Worm (Caenorhabditis elegans) whole organism, late embryonic: ENCODE measurements around the gene far-8.

Experiments
- C08G9.2 ChIP-seq: sonication (generic microtip); optimal IDR thresholded peaks from 2 replicates; lab custom pipeline; 2016; ENCODE audit warnings: mild to moderate bottlenecking, missing genetic modification characterization, moderate library complexity, missing compliant biosample characterization
- C38D4.7 ChIP-seq: fragments of 200-800 bp; sonication (Bioruptor generic); optimal IDR thresholded peaks from 2 replicates; lab custom pipeline; 2018; ENCODE audit warnings: mild to moderate bottlenecking, missing genetic modification characterization, moderate library complexity, missing compliant biosample characterization
- F13H6.1 ChIP-seq: sonication (generic microtip); optimal IDR thresholded peaks from 2 replicates; lab custom pipeline; 2016; ENCODE audit warnings: missing genetic modification characterization, missing compliant biosample characterization
- Y22D7AL.16 ChIP-seq: sonication (generic microtip); optimal IDR thresholded peaks from 2 replicates; lab custom pipeline; 2016; ENCODE audit warnings: missing genetic modification characterization, missing compliant biosample characterization
- ceh-14 ChIP-seq: sonication (generic microtip); optimal IDR thresholded peaks from 2 replicates; lab custom pipeline; 2016; ENCODE audit warnings: missing genotype, missing genetic modification characterization, missing compliant biosample characterization
- ceh-18 ChIP-seq: sonication (generic microtip); optimal IDR thresholded peaks from 2 replicates; lab custom pipeline; 2016; ENCODE audit warnings: missing genetic modification characterization, missing compliant biosample characterization
- ceh-19 ChIP-seq: fragments of 200-800 bp; sonication (Bioruptor generic); optimal IDR thresholded peaks from 2 replicates; lab custom pipeline; 2018; ENCODE audit warnings: mild to moderate bottlenecking, missing genetic modification characterization, missing compliant biosample characterization
- ceh-2 ChIP-seq: sonication (generic microtip); optimal IDR thresholded peaks from 2 replicates; lab custom pipeline; 2016; ENCODE audit warnings: missing genotype, missing genetic modification characterization, missing compliant biosample characterization
- ceh-24 ChIP-seq: sonication (generic microtip); optimal IDR thresholded peaks from 2 replicates; lab custom pipeline; 2016; ENCODE audit warnings: mild to moderate bottlenecking, missing genetic modification characterization, missing compliant biosample characterization
- ceh-30 ChIP-seq: fragments of 150-350 bp; optimal IDR thresholded peaks from 2 replicates; lab custom pipeline; 2014; ENCODE audit warnings: missing biosample characterization, missing genetic modification characterization
- ceh-31 ChIP-seq: sonication (generic microtip); optimal IDR thresholded peaks from 2 replicates; lab custom pipeline; 2016; ENCODE audit warnings: missing genetic modification characterization, missing compliant biosample characterization
- ceh-45 ChIP-seq: fragments of 200-800 bp; sonication (Bioruptor generic); IDR thresholded peaks from 2 replicates; pipeline ENCODE4 v1.3.6; 2022; ENCODE audit warnings: missing genetic modification reagents, missing genetic modification characterization, missing compliant biosample characterization
- ceh-48 ChIP-seq: sonication (generic microtip); optimal IDR thresholded peaks from 2 replicates; lab custom pipeline; 2016; ENCODE audit warnings: missing genetic modification characterization, inconsistent platforms, missing compliant biosample characterization
- ceh-6 ChIP-seq: fragments of 200-800 bp; sonication (Bioruptor generic); optimal IDR thresholded peaks from 2 replicates; lab custom pipeline; 2018; ENCODE audit warnings: mild to moderate bottlenecking, missing genetic modification characterization, missing compliant biosample characterization
- dmd-4 ChIP-seq: sonication (generic microtip); optimal IDR thresholded peaks from 2 replicates; lab custom pipeline; 2016; ENCODE audit warnings: borderline replicate concordance, missing genetic modification characterization, missing compliant biosample characterization
- dve-1 ChIP-seq: sonication (generic microtip); optimal IDR thresholded peaks from 2 replicates; lab custom pipeline; 2017; ENCODE audit warnings: antibody characterized with exemption, mild to moderate bottlenecking, missing genetic modification characterization, missing compliant biosample characterization
- elt-2 ChIP-seq: sonication (generic microtip); optimal IDR thresholded peaks from 2 replicates; lab custom pipeline; 2016; ENCODE audit warnings: missing genetic modification reagents, missing genetic modification characterization, missing compliant biosample characterization
- ets-4 ChIP-seq: sonication (generic microtip); optimal IDR thresholded peaks from 2 replicates; lab custom pipeline; 2016; ENCODE audit warnings: missing genetic modification characterization, missing compliant biosample characterization
- gmeb-2 ChIP-seq: sonication (generic microtip); optimal IDR thresholded peaks from 2 replicates; lab custom pipeline; 2016; ENCODE audit warnings: missing genetic modification characterization, inconsistent platforms, missing compliant biosample characterization
- hlh-30 ChIP-seq: sonication (generic microtip); optimal IDR thresholded peaks from 2 replicates; lab custom pipeline; 2017; ENCODE audit warnings: antibody characterized with exemption, missing genetic modification characterization, missing compliant biosample characterization; ENCODE audit not compliant: insufficient read depth
- hlh-8 ChIP-seq: sonication (generic microtip); optimal IDR thresholded peaks from 2 replicates; lab custom pipeline; 2016; ENCODE audit warnings: missing genotype, missing genetic modification characterization, missing compliant biosample characterization
- madf-2 ChIP-seq: sonication (generic microtip); optimal IDR thresholded peaks from 2 replicates; lab custom pipeline; 2017; ENCODE audit warnings: missing genetic modification characterization, missing compliant biosample characterization
- mec-3 ChIP-seq: sonication (generic microtip); optimal IDR thresholded peaks from 2 replicates; lab custom pipeline; 2016; ENCODE audit warnings: borderline replicate concordance, missing genetic modification characterization, missing compliant biosample characterization
- nfya-1 ChIP-seq: sonication (generic microtip); optimal IDR thresholded peaks from 2 replicates; lab custom pipeline; 2017; ENCODE audit warnings: missing genetic modification characterization, mild to moderate bottlenecking, missing compliant biosample characterization, antibody characterized with exemption, moderate library complexity
- nhr-232 ChIP-seq: sonication (generic microtip); optimal IDR thresholded peaks from 2 replicates; lab custom pipeline; 2016; ENCODE audit warnings: missing genetic modification characterization, missing compliant biosample characterization
- npax-4 ChIP-seq: sonication (generic microtip); optimal IDR thresholded peaks from 2 replicates; lab custom pipeline; 2016; ENCODE audit warnings: missing genetic modification characterization, missing compliant biosample characterization
- odd-2 ChIP-seq: sonication (generic microtip); optimal IDR thresholded peaks from 2 replicates; lab custom pipeline; 2017; ENCODE audit warnings: antibody characterized with exemption, mild to moderate bottlenecking, missing genetic modification characterization, missing compliant biosample characterization
- pax-1 ChIP-seq: fragments of 150-350 bp; optimal IDR thresholded peaks from 2 replicates; lab custom pipeline; 2014; ENCODE audit warnings: missing biosample characterization, missing genetic modification characterization
- pha-4 ChIP-seq: fragments of 150-350 bp; optimal IDR thresholded peaks from 2 replicates; lab custom pipeline; 2018; ENCODE audit warnings: missing biosample characterization, missing genetic modification reagents, missing genetic modification characterization
- pros-1 ChIP-seq: fragments of 150-350 bp; optimal IDR thresholded peaks from 2 replicates; lab custom pipeline; 2014; ENCODE audit warnings: missing biosample characterization, missing genetic modification reagents, missing genetic modification characterization
- sdc-2 ChIP-seq: sonication (generic microtip); optimal IDR thresholded peaks from 2 replicates; lab custom pipeline; 2016; ENCODE audit warnings: missing genotype, missing genetic modification characterization, missing compliant biosample characterization
- sox-2 ChIP-seq: fragments of 200-800 bp; sonication (Bioruptor generic); IDR thresholded peaks from 2 replicates; pipeline ENCODE4 v1.3.6; 2022; ENCODE audit warnings: missing genetic modification reagents, missing genetic modification characterization, missing compliant biosample characterization
- sox-4 ChIP-seq: sonication (generic microtip); optimal IDR thresholded peaks from 2 replicates; lab custom pipeline; 2017; ENCODE audit warnings: mild to moderate bottlenecking, missing genetic modification characterization, inconsistent platforms, missing compliant biosample characterization
- syd-9 ChIP-seq: sonication (generic microtip); optimal IDR thresholded peaks from 2 replicates; lab custom pipeline; 2016; ENCODE audit warnings: mild to moderate bottlenecking, missing genetic modification characterization, moderate library complexity, missing compliant biosample characterization
- tbx-2 ChIP-seq: sonication (generic microtip); optimal IDR thresholded peaks from 2 replicates; lab custom pipeline; 2016; ENCODE audit warnings: missing genetic modification characterization, missing compliant biosample characterization
- unc-42 ChIP-seq: sonication (generic microtip); optimal IDR thresholded peaks from 2 replicates; lab custom pipeline; 2016; ENCODE audit warnings: missing genotype, missing genetic modification characterization, missing compliant biosample characterization
- unc-86 ChIP-seq: sonication (generic microtip); optimal IDR thresholded peaks from 2 replicates; lab custom pipeline; 2016; ENCODE audit warnings: missing genetic modification characterization, missing compliant biosample characterization
- zip-5 ChIP-seq: sonication (generic microtip); optimal IDR thresholded peaks from 2 replicates; lab custom pipeline; 2016; ENCODE audit warnings: missing genetic modification characterization, missing compliant biosample characterization
- ztf-16 ChIP-seq: sonication (generic microtip); optimal IDR thresholded peaks from 2 replicates; lab custom pipeline; 2017; ENCODE audit warnings: missing genetic modification characterization, missing compliant biosample characterization

The far-8 gene

DNA sequence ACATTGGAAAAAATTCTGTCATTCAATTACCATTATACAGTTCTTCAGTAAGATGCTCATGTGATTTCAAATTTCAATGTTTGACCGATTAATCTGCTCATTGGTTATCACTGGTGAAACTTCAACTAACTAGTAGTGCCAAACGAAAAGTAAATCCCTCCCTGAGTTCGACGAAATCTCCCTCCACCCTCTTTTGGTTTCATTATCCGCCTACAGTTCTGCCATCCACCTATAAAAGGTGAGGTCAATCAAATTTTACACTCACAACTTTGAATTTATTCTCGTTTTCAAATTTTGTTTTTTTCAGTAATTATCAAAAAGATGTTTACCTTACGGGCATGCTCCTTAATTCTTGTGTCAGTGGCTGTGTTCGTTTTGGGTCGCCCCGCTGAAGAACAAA is at the start of gene far-8:
far-8 (plus strand) TSS at position 301 of the 400 bp plus-strand sequence.
- no peak for TF ChIP-seq pax-1 (tag; lab: Kevin White, UChicago)
- no peak for TF ChIP-seq C08G9.2
- no peak for TF ChIP-seq ceh-6
- TF ChIP-seq pha-4 (tag; lab: Kevin White, UChicago) = no peak
- no peak for TF ChIP-seq unc-86 (tag; lab: Kevin White, UChicago)
- no peak for TF ChIP-seq ets-4 (tag; lab: Kevin White, UChicago)
- TF ChIP-seq unc-42 = no peak
- TF ChIP-seq ceh-19 (GFP tag; lab: Kevin White, UChicago) = no peak

DNA sequence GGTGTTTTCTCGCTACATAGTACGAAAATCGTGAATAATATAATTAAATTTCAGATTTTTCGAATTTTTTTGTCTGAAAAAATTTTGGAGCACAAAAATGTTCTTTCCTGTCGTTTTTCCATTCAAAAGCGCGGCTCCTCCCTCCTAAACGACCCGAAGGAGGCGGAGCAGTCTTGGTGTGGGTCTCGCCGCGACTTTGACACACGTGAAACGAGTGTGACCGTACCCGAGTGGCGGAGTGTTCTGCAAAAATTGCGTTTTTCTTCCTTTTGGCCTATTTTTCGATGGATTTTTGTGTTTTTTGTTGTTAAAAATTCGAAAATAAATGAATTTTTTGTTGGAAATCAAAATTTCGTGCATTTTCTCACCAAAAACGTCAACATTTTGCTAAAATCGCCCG is 49.1 kb upstream of the far-8 start, which contains the start of gene snt-2:
snt-2 (minus strand) TSS at position 139 of the 400 bp plus-strand sequence.
- TF ChIP-seq dve-1 = no peak
- TF ChIP-seq ceh-2 = peak; percentile 17
- TF ChIP-seq madf-2 (tag; lab: Kevin White, UChicago) = no peak
- peak; percentile 31 for TF ChIP-seq unc-42
- peak; percentile 87 for TF ChIP-seq nfya-1
- TF ChIP-seq pros-1 (tag; lab: Kevin White, UChicago) = peak; percentile 8
- peak; percentile 19 for TF ChIP-seq pax-1 (tag; lab: Kevin White, UChicago)
- peak; percentile 59 for TF ChIP-seq ceh-31
- no peak for TF ChIP-seq ceh-19 (GFP tag; lab: Kevin White, UChicago)
- TF ChIP-seq ceh-18 (tag; lab: Kevin White, UChicago) = peak; percentile 17
- peak; percentile 16 for TF ChIP-seq tbx-2
- TF ChIP-seq elt-2 (tag; lab: Kevin White, UChicago) = peak; percentile 38
- TF ChIP-seq hlh-30 (tag; lab: Kevin White, UChicago) = peak; percentile 65

DNA sequence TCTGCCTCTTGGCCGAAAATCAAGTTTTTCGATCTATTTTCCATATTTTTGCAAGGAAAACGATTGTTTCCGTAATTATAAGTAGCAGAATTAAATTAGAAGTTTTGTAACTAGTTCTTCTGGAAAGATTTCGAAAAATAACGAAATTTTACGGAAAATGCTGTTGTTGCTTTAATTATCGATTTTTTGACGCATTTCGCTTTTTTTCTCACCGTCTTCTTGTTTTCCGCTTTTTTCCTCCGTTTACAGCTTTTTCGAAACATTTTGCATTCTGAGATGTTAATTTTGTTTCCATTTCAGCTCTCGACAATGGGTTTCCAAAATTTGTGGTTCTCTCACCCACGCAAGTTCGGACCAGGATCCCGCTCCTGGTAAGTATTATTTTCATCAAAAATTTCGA is 48.7 kb upstream of the far-8 start, which contains the start of gene rps-29:
rps-29 (plus strand) TSS at position 301 of the 400 bp plus-strand sequence.
- TF ChIP-seq ceh-48 (tag; lab: Kevin White, UChicago) (peak; percentile 30), odd-2 (no peak)

DNA sequence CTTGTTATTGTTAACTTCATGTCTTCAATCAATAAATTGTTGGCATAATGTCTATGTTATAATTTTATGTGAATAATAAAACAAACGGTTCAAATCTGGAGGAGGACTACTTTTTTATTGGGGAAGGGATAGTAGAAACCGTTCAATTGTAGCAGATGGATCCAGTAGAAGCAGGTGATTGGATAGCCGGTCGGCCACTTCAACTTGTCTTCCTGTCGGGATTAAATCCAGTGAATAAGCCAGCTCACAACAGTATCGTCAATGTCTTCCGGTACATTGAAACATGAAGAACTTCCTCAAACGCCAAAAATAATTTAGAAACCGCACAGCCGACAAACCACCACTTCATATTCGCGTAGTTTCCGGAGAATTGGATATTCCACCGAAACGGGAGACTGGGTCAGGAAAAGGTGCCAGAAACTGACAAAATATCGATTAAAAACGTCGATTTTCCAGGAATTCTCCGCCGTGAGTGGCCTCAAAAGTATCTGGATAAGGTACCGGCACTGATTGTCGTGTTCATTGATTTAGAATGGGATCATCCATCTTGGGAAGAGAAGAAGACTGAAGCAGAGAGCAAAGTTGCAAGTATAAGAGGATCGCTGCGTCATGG is 47.6 kb upstream of the far-8 start, which contains the start of gene trpp-11:
trpp-11 (plus strand) TSS at position 153 of the 613 bp plus-strand sequence.
- TF ChIP-seq mec-3 (tag; lab: Kevin White, UChicago) = no peak
- TF ChIP-seq dmd-4 = no peak
- TF ChIP-seq Y22D7AL.16 = no peak
- no peak for TF ChIP-seq sdc-2
- no peak for TF ChIP-seq ztf-16
- TF ChIP-seq ceh-30 (tag; lab: Kevin White, UChicago) = no peak
- TF ChIP-seq hlh-8 (tag; lab: Kevin White, UChicago) = no peak
- no peak for TF ChIP-seq ceh-19 (GFP tag; lab: Kevin White, UChicago)
- no peak for TF ChIP-seq sox-4 (tag; lab: Kevin White, UChicago)
- no peak for TF ChIP-seq ceh-24
- no peak for TF ChIP-seq C38D4.7
- no peak for TF ChIP-seq nfya-1
- no peak for TF ChIP-seq hlh-30 (tag; lab: Kevin White, UChicago)
- TF ChIP-seq ceh-31 = no peak
- TF ChIP-seq syd-9 (tag; lab: Kevin White, UChicago) = no peak
- TF ChIP-seq zip-5 (tag; lab: Kevin White, UChicago) = no peak

DNA sequence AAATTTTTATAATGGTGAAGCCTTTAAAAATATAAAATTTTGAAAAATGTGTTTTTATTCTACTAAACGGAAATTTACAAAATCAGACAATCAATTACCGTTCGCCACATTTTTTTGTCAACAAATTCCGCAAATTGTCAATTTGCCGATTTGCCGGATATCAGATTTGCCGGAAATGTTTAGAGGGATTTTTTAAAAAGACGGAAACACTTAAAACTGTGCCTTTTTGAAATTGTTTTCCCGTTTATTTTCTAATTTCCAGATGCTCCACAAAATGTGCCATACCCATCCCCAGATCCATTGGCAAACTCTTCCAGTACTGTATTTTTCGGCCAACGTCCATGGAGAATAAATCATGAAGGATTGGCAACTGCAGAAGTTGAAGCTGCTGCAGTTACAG is 45.2 kb upstream of the far-8 start:
- no peak for TF ChIP-seq hlh-8 (tag; lab: Kevin White, UChicago)
- TF ChIP-seq ceh-30 (tag; lab: Kevin White, UChicago) = no peak
- TF ChIP-seq ceh-45 = no peak
- no peak for TF ChIP-seq ceh-14 (tag; lab: Kevin White, UChicago)
- TF ChIP-seq gmeb-2 (tag; lab: Kevin White, UChicago) = no peak
- TF ChIP-seq npax-4 (tag; lab: Kevin White, UChicago) = no peak
- TF ChIP-seq ceh-6 = no peak
- no peak for TF ChIP-seq unc-86 (tag; lab: Kevin White, UChicago)
- no peak for TF ChIP-seq F13H6.1 (tag; lab: Kevin White, UChicago)
- no peak for TF ChIP-seq ceh-31
- no peak for TF ChIP-seq sox-2 (GFP tag; lab: Robert Waterston, UW)
- no peak for TF ChIP-seq nhr-232 (tag; lab: Kevin White, UChicago)
- no peak for TF ChIP-seq sdc-2
- no peak for TF ChIP-seq nfya-1
- TF ChIP-seq, all 69 proteins: peak for 0
